Fruit fly (Drosophila melanogaster) whole organism, embryonic: ENCODE measurements around the gene CG33124.

Experiments
- Atf3 ChIP-seq: fragments of 200-800 bp; sonication (Bioruptor generic); optimal IDR thresholded peaks from 3 replicates; lab custom pipeline; 2016; ENCODE audit warnings: missing biosample characterization, missing genetic modification characterization
- Atf6 ChIP-seq: fragments of 200-800 bp; sonication (Bioruptor generic); IDR thresholded peaks from 2 replicates; pipeline ENCODE4 v1.3.6; 2022; ENCODE audit warnings: missing biosample characterization, missing genetic modification characterization
- CG1024 ChIP-seq: fragments of 200-800 bp; sonication (Bioruptor generic); IDR thresholded peaks from 2 replicates; pipeline ENCODE4 v1.3.6; 2022; ENCODE audit warnings: missing biosample characterization, missing genetic modification characterization
- CG10267 ChIP-seq: fragments of 200-800 bp; sonication (Bioruptor generic); optimal IDR thresholded peaks from 2 replicates; lab custom pipeline; 2018; ENCODE audit warnings: missing biosample characterization, mild to moderate bottlenecking, missing genetic modification characterization, moderate library complexity
- CG10959 ChIP-seq: fragments of 200-800 bp; sonication (Bioruptor generic); IDR thresholded peaks from 2 replicates; pipeline ENCODE4 v1.3.6; 2022; ENCODE audit warnings: missing biosample characterization, missing genetic modification characterization
- CG11085 ChIP-seq: fragments of 200-800 bp; sonication (Bioruptor generic); IDR thresholded peaks from 2 replicates; pipeline ENCODE4 v1.3.6; 2022; ENCODE audit warnings: missing biosample characterization, missing genetic modification characterization
- CG12659 ChIP-seq: fragments of 200-800 bp; sonication (Bioruptor generic); optimal IDR thresholded peaks from 3 replicates; lab custom pipeline; 2017; ENCODE audit warnings: mild to moderate bottlenecking, missing biosample characterization, missing genetic modification reagents, missing genetic modification characterization
- CG14441 ChIP-seq: fragments of 200-800 bp; sonication (Bioruptor generic); IDR thresholded peaks from 2 replicates; pipeline ENCODE4 v1.3.6; 2022; ENCODE audit warnings: missing biosample characterization, missing genetic modification characterization
- CG15514 ChIP-seq: fragments of 200-800 bp; sonication (Bioruptor generic); optimal IDR thresholded peaks from 3 replicates; lab custom pipeline; 2017; ENCODE audit warnings: missing biosample characterization, missing genetic modification characterization, mild to moderate bottlenecking, moderate library complexity, missing genetic modification reagents
- CG16863 ChIP-seq: fragments of 200-800 bp; sonication (Bioruptor generic); optimal IDR thresholded peaks from 3 replicates; lab custom pipeline; 2016; ENCODE audit warnings: missing biosample characterization, missing genetic modification characterization
- CG32767 ChIP-seq: fragments of 200-800 bp; sonication (Bioruptor generic); IDR thresholded peaks from 2 replicates; pipeline ENCODE4 v1.3.6; 2022; ENCODE audit warnings: missing biosample characterization, missing genetic modification characterization
- CG4424 ChIP-seq: fragments of 200-800 bp; sonication (Bioruptor generic); optimal IDR thresholded peaks from 3 replicates; lab custom pipeline; 2016; ENCODE audit warnings: missing biosample characterization, missing genetic modification characterization
- CG4707 ChIP-seq: fragments of 200-800 bp; sonication (Bioruptor generic); optimal IDR thresholded peaks from 2 replicates; lab custom pipeline; 2018; ENCODE audit warnings: missing biosample characterization, mild to moderate bottlenecking, missing genetic modification characterization, moderate library complexity
- CG6654 ChIP-seq: fragments of 200-800 bp; sonication (Bioruptor generic); optimal IDR thresholded peaks from 2 replicates; lab custom pipeline; 2017; ENCODE audit warnings: missing biosample characterization, mild to moderate bottlenecking, missing genetic modification characterization
- CG7372 ChIP-seq: fragments of 200-800 bp; sonication (Bioruptor generic); IDR thresholded peaks from 2 replicates; pipeline ENCODE4 v1.3.6; 2022; ENCODE audit warnings: missing biosample characterization, missing genetic modification characterization
- CG7556 ChIP-seq: fragments of 200-800 bp; sonication (Bioruptor generic); optimal IDR thresholded peaks from 2 replicates; lab custom pipeline; 2017; ENCODE audit warnings: missing biosample characterization, mild to moderate bottlenecking, missing genetic modification characterization
- CG8924 ChIP-seq: fragments of 200-800 bp; optimal IDR thresholded peaks from 3 replicates; lab custom pipeline; 2019; ENCODE audit warnings: missing biosample characterization, mild to moderate bottlenecking, missing genetic modification characterization, moderate library complexity
- CTCF ChIP-seq: fragments of 200-800 bp; sonication (Bioruptor generic); optimal IDR thresholded peaks from 2 replicates; lab custom pipeline; 2017; ENCODE audit warnings: missing biosample characterization, mild to moderate bottlenecking, missing genetic modification characterization, moderate library complexity
- CkIIα-i1 ChIP-seq: fragments of 200-800 bp; sonication (Bioruptor generic); IDR thresholded peaks from 2 replicates; pipeline ENCODE4 v1.3.6; 2022; ENCODE audit warnings: missing biosample characterization, missing genetic modification characterization
- Dad ChIP-seq: fragments of 200-800 bp; sonication (Bioruptor generic); optimal IDR thresholded peaks from 3 replicates; lab custom pipeline; 2016; ENCODE audit warnings: missing biosample characterization, missing genetic modification characterization
- Dbx ChIP-seq: fragments of 200-800 bp; sonication (Bioruptor generic); IDR thresholded peaks from 3 replicates; pipeline ENCODE4 v1.3.6; 2022; ENCODE audit warnings: missing biosample characterization, missing genetic modification characterization
- Dfd ChIP-seq, 2 experiments: fragments of >200 bp; optimal IDR thresholded peaks; 2 replicates each; lab custom pipeline; 2017; ENCODE audit warnings: missing biosample characterization in 2 of 2, missing genetic modification characterization in 2 of 2
- Dip2 ChIP-seq: fragments of 200-800 bp; sonication (Bioruptor generic); IDR thresholded peaks from 2 replicates; pipeline ENCODE4 v1.3.6; 2022; ENCODE audit warnings: missing biosample characterization, missing genetic modification characterization
- HmgZ ChIP-seq: fragments of 200-800 bp; sonication (Bioruptor generic); optimal IDR thresholded peaks from 2 replicates; lab custom pipeline; 2018; ENCODE audit warnings: missing biosample characterization, mild to moderate bottlenecking, missing genetic modification characterization
- Hr51 ChIP-seq, 2 experiments: fragments of 200-800 bp; sonication (Bioruptor generic); optimal IDR thresholded peaks; 2 replicates in 1 of 2; 3 replicates in 1 of 2; lab custom pipeline; 2016 to 2018; ENCODE audit warnings: missing biosample characterization in 2 of 2, missing genetic modification characterization in 2 of 2, mild to moderate bottlenecking in 1 of 2, moderate library complexity in 1 of 2
- Neu2 ChIP-seq: fragments of 200-800 bp; sonication (Bioruptor generic); optimal IDR thresholded peaks from 3 replicates; lab custom pipeline; 2016; ENCODE audit warnings: missing biosample characterization, missing genetic modification characterization, borderline replicate concordance
- Oaz ChIP-seq: fragments of 200-800 bp; sonication (Bioruptor generic); IDR thresholded peaks from 2 replicates; pipeline ENCODE4 v1.3.6; 2022; ENCODE audit warnings: missing biosample characterization, missing genetic modification characterization
- Xbp1 ChIP-seq: fragments of 200-800 bp; sonication (Bioruptor generic); optimal IDR thresholded peaks from 3 replicates; lab custom pipeline; 2016; ENCODE audit warnings: missing biosample characterization, mild to moderate bottlenecking, missing genetic modification characterization
- ash1 ChIP-seq: fragments of 200-800 bp; sonication (Bioruptor generic); optimal IDR thresholded peaks from 2 replicates; lab custom pipeline; 2018; ENCODE audit warnings: missing biosample characterization, mild to moderate bottlenecking, missing genetic modification characterization
- chif ChIP-seq, 2 experiments: fragments of 200-800 bp; sonication (Bioruptor generic); optimal IDR thresholded peaks; 3 replicates each; lab custom pipeline; 2016; ENCODE audit warnings: missing biosample characterization in 2 of 2, missing genetic modification characterization in 2 of 2
- crc ChIP-seq: fragments of 200-800 bp; sonication (Bioruptor generic); optimal IDR thresholded peaks from 2 replicates; lab custom pipeline; 2016; ENCODE audit warnings: missing biosample characterization, missing genetic modification characterization
- exex ChIP-seq: fragments of 200-800 bp; sonication (Bioruptor generic); optimal IDR thresholded peaks from 4 replicates; lab custom pipeline; 2018; ENCODE audit warnings: missing biosample characterization, mild to moderate bottlenecking, missing genetic modification characterization, moderate library complexity
- gcm ChIP-seq: fragments of 200-800 bp; sonication (Bioruptor generic); optimal IDR thresholded peaks from 2 replicates; lab custom pipeline; 2019; ENCODE audit warnings: missing biosample characterization, mild to moderate bottlenecking, missing genetic modification characterization, moderate library complexity
- hkb ChIP-seq, 2 experiments: fragments of 200-800 bp in 1 of 2; fragments of >200 bp in 1 of 2; sonication (Bioruptor generic) in 1 of 2; IDR thresholded peaks in 1 of 2; optimal IDR thresholded peaks in 1 of 2; 2 replicates each; pipeline versions ENCODE4 v1.3.6 to Lab custom; 2017 to 2022; ENCODE audit warnings: missing biosample characterization in 1 of 2, missing genetic modification characterization in 1 of 2
- ken ChIP-seq: fragments of 200-800 bp; sonication (Bioruptor generic); IDR thresholded peaks from 3 replicates; pipeline ENCODE4 v1.3.6; 2022; ENCODE audit warnings: missing biosample characterization, missing genetic modification characterization
- mirr ChIP-seq: fragments of 200-800 bp; sonication (Bioruptor generic); optimal IDR thresholded peaks from 3 replicates; lab custom pipeline; 2018; ENCODE audit warnings: missing biosample characterization, mild to moderate bottlenecking, missing genetic modification characterization
- mld ChIP-seq: fragments of 200-800 bp; sonication (Bioruptor generic); IDR thresholded peaks from 3 replicates; pipeline ENCODE4 v1.3.6; 2022; ENCODE audit warnings: missing biosample characterization, missing genetic modification characterization; ENCODE audit not compliant: partially characterized antibody
- nerfin-1 ChIP-seq: fragments of 200-800 bp; sonication (Bioruptor generic); optimal IDR thresholded peaks from 3 replicates; lab custom pipeline; 2019; ENCODE audit warnings: missing biosample characterization, mild to moderate bottlenecking, missing genetic modification characterization, moderate library complexity
- nom ChIP-seq: fragments of 200-800 bp; sonication (Bioruptor generic); optimal IDR thresholded peaks from 2 replicates; lab custom pipeline; 2017; ENCODE audit warnings: missing biosample characterization, missing genetic modification characterization, mild to moderate bottlenecking, moderate library complexity, missing genetic modification reagents
- pfk ChIP-seq: fragments of 200-800 bp; sonication (Bioruptor generic); optimal IDR thresholded peaks from 2 replicates; lab custom pipeline; 2018; ENCODE audit warnings: missing biosample characterization, mild to moderate bottlenecking, missing genetic modification characterization, moderate library complexity
- rib ChIP-seq: fragments of 200-800 bp; sonication (Bioruptor generic); IDR thresholded peaks from 2 replicates; pipeline ENCODE4 v1.3.6; 2022; ENCODE audit warnings: missing biosample characterization, missing genetic modification characterization
- run ChIP-seq: fragments of 200-800 bp; sonication (Bioruptor generic); optimal IDR thresholded peaks from 3 replicates; lab custom pipeline; 2018; ENCODE audit warnings: missing biosample characterization, mild to moderate bottlenecking, missing genetic modification characterization
- salm ChIP-seq: fragments of 200-800 bp; sonication (Bioruptor generic); optimal IDR thresholded peaks from 2 replicates; lab custom pipeline; 2018; ENCODE audit warnings: missing biosample characterization, mild to moderate bottlenecking, missing genetic modification characterization
- so ChIP-seq: fragments of 200-800 bp; sonication (Bioruptor generic); IDR thresholded peaks from 3 replicates; pipeline ENCODE4 v1.3.6; 2022; ENCODE audit warnings: missing biosample characterization, missing genetic modification characterization
- ssp ChIP-seq: fragments of 200-800 bp; sonication (Bioruptor generic); IDR thresholded peaks from 2 replicates; pipeline ENCODE4 v1.3.6; 2022; ENCODE audit warnings: missing biosample characterization, missing genetic modification characterization
- trh ChIP-seq: fragments of 200-800 bp; sonication (Bioruptor generic); optimal IDR thresholded peaks from 2 replicates; lab custom pipeline; 2016; ENCODE audit warnings: missing biosample characterization, missing genetic modification characterization
- unpg ChIP-seq: fragments of 200-800 bp; sonication (Bioruptor generic); optimal IDR thresholded peaks from 3 replicates; lab custom pipeline; 2018; ENCODE audit warnings: missing biosample characterization, mild to moderate bottlenecking, missing genetic modification characterization, moderate library complexity
- vfl ChIP-seq: fragments of 200-800 bp; sonication (Bioruptor generic); optimal IDR thresholded peaks from 2 replicates; lab custom pipeline; 2016; ENCODE audit warnings: missing biosample characterization, missing genetic modification characterization
- z ChIP-seq: fragments of 200-800 bp; sonication (Bioruptor generic); IDR thresholded peaks from 3 replicates; pipeline ENCODE4 v1.3.6; 2022; ENCODE audit warnings: missing biosample characterization, missing genetic modification characterization
- zen ChIP-seq: fragments of 200-800 bp; sonication (Bioruptor generic); optimal IDR thresholded peaks from 3 replicates; lab custom pipeline; 2018; ENCODE audit warnings: missing biosample characterization, mild to moderate bottlenecking, missing genetic modification characterization, moderate library complexity

CG33124 gene

dm6 chr2L:2189100-2189499, 19.8 kb downstream of the CG33124 start (continued):
- TF ChIP-seq ken (GFP tag; lab: Robert Waterston, UW) (0 out of 3 replicates have a peak, but pooled peaks have one; percentile 17), Dad (peak; percentile 39), nerfin-1 (tag; lab: Kevin White, UChicago) (peak; percentile 50), CG32767 (GFP tag; lab: Robert Waterston, UW) (no peak), CkIIα-i1 (no peak), vfl (GFP tag; lab: Kevin White, UChicago) (no peak), CG15514 (no peak), Xbp1 (GFP tag; lab: Kevin White, UChicago) (peak; percentile 67), Neu2 (GFP tag; lab: Kevin White, UChicago) (no peak), nom (GFP tag; lab: Kevin White, UChicago) (peak; percentile 10), unpg (peak; percentile 73), CG10267 (tag; lab: Kevin White, UChicago) (peak; percentile 76), CG14441 (GFP tag; lab: Robert Waterston, UW) (0 out of 2 replicates have a peak, but pooled peaks have one; percentile 7), crc (peak; percentile 6), CG7556 (GFP tag; lab: Kevin White, UChicago) (peak; percentile 61), CG4707 (GFP tag; lab: Kevin White, UChicago) (peak; percentile 42), zen (tag; lab: Kevin White, UChicago) (peak; percentile 51), Hr51 (GFP tag; optimal IDR thresholded peaks at IDR 0.05; lab: Kevin White, UChicago) (peak in 1 of 2 experiments; percentile 27), CG8924 (peak; percentile 69), mirr (no peak), Dip2 (GFP tag; lab: Robert Waterston, UW) (no peak), run (tag; lab: Kevin White, UChicago) (no peak), CG1024 (GFP tag; lab: Robert Waterston, UW) (peak; percentile 47; the same call in 1 of the 2 replicates), CG16863 (GFP tag; lab: Kevin White, UChicago) (peak; percentile 74), trh (no peak), mld (GFP tag; lab: Robert Waterston, UW) (no peak), z (GFP tag; lab: Robert Waterston, UW) (no peak), Dfd (GFP tag; optimal IDR thresholded peaks at IDR 0.05; lab: Kevin White, UChicago) (no peak), salm (tag; lab: Kevin White, UChicago) (no peak), Oaz (GFP tag; lab: Robert Waterston, UW) (no peak), Atf3 (peak; percentile 60), exex (tag; lab: Kevin White, UChicago) (no peak), gcm (peak; percentile 74), CG7372 (peak; percentile 23; the same call in 1 of the 2 replicates), CG11085 (GFP tag; lab: Robert Waterston, UW) (0 out of 2 replicates have a peak, but pooled peaks have one; percentile 8), CG4424 (GFP tag; lab: Kevin White, UChicago) (peak; percentile 79), CG12659 (GFP tag; lab: Kevin White, UChicago) (peak; percentile 6), CG10959 (GFP tag; lab: Robert Waterston, UW) (peak; percentile 87), HmgZ (tag; lab: Kevin White, UChicago) (no peak), CTCF (no peak), Dbx (GFP tag; lab: Robert Waterston, UW) (no peak), pfk (GFP tag; lab: Kevin White, UChicago) (no peak), so (GFP tag; lab: Robert Waterston, UW) (no peak), ash1 (GFP tag; lab: Kevin White, UChicago) (no peak), Atf6 (GFP tag; lab: Robert Waterston, UW) (no peak), CG6654 (GFP tag; lab: Kevin White, UChicago) (peak; percentile 28), chif (GFP tag; optimal IDR thresholded peaks at IDR 0.05; lab: Kevin White, UChicago) (peak; percentile 50 to 89), hkb (optimal IDR thresholded peaks at IDR 0.05; lab: Kevin White, UChicago) (no peak), hkb (GFP tag; IDR thresholded peaks at IDR 0.05; lab: Robert Waterston, UW) (peak; percentile 60), rib (GFP tag; lab: Robert Waterston, UW) (no peak), ssp (GFP tag; lab: Robert Waterston, UW) (peak; percentile 61)
